Worm (Caenorhabditis elegans) whole organism, midembryonic: Measurements from ENCODE around the gene F21D9.11.

Experiments used
- T22C8.4 ChIP-seq: fragments of 200-800 bp; sonication (Bioruptor generic); IDR thresholded peaks from 2 replicates; pipeline ENCODE4 v1.3.6; 2022; ENCODE audit warnings: missing genetic modification characterization, missing compliant biosample characterization
- cog-1 ChIP-seq: sonication (generic microtip); optimal IDR thresholded peaks from 2 replicates; lab custom pipeline; 2016; ENCODE audit warnings: missing genetic modification characterization, missing compliant biosample characterization
- flt-1 ChIP-seq: fragments of 200-800 bp; sonication (Bioruptor generic); IDR thresholded peaks from 2 replicates; pipeline ENCODE4 v1.3.6; 2022; ENCODE audit warnings: missing genetic modification characterization, missing compliant biosample characterization
- klf-2 ChIP-seq: fragments of 200-800 bp; sonication (Bioruptor generic); conservative IDR thresholded peaks from 2 replicates; pipeline ENCODE4 v1.3.6; 2022; ENCODE audit warnings: missing genetic modification reagents, missing genetic modification characterization, missing compliant biosample characterization
- med-1 ChIP-seq: sonication (generic microtip); optimal IDR thresholded peaks from 2 replicates; lab custom pipeline; 2017; ENCODE audit warnings: missing genetic modification characterization, mild to moderate bottlenecking, missing compliant biosample characterization, antibody characterized with exemption, missing genetic modification reagents; ENCODE audit not compliant: insufficient read depth
- ref-1 ChIP-seq: fragments of 200-800 bp; sonication (Bioruptor generic); conservative IDR thresholded peaks from 2 replicates; pipeline ENCODE4 v1.3.6; 2022; ENCODE audit warnings: missing genetic modification reagents, missing genetic modification characterization, missing compliant biosample characterization
- tab-1 ChIP-seq: fragments of 200-800 bp; sonication (Bioruptor generic); IDR thresholded peaks from 2 replicates; pipeline ENCODE4 v1.3.6; 2022; ENCODE audit warnings: missing genetic modification characterization, missing compliant biosample characterization
- ztf-23 ChIP-seq: fragments of 200-800 bp; sonication (Bioruptor generic); IDR thresholded peaks from 2 replicates; pipeline ENCODE4 v1.3.6; 2022; ENCODE audit warnings: missing genetic modification reagents, missing genetic modification characterization, missing compliant biosample characterization
- ztf-29 ChIP-seq: fragments of 200-800 bp; sonication (Bioruptor generic); IDR thresholded peaks from 2 replicates; pipeline ENCODE4 v1.3.6; 2022; ENCODE audit warnings: missing genetic modification reagents, missing genetic modification characterization, missing compliant biosample characterization

Gene F21D9.11

DNA sequence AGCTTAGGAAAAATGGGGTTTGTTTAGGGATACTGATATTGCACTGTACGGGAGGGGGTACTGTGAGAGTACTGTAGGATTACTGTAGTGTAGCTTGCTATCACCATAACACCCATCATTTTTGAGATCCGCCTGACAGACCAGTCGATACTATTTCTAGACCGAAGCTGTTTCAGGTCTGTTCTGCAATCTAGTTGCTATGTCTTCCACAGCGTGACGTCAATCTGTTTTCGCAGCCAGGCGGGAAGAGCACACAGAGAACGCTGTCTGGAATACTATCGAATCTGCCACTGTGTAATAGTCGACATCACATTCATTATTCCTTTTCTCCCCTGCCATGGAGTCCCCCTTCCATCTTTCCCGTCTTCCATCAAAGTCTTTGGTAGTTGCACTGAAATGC lies at the start of gene F21D9.11:
F21D9.11 (plus strand) TSS at position 301 of the 400 bp plus-strand sequence.
- TF ChIP-seq ztf-29 (GFP tag; lab: Robert Waterston, UW) (no peak), tab-1 (no peak), T22C8.4 (GFP tag; lab: Robert Waterston, UW) (no peak), cog-1 (no peak), flt-1 (GFP tag; lab: Robert Waterston, UW) (no peak), med-1 (GFP tag; lab: Kevin White, UChicago) (no peak), ztf-23 (GFP tag; lab: Robert Waterston, UW) (no peak), ref-1 (GFP tag; lab: Robert Waterston, UW) (no peak), klf-2 (GFP tag; lab: Robert Waterston, UW) (no peak)

DNA sequence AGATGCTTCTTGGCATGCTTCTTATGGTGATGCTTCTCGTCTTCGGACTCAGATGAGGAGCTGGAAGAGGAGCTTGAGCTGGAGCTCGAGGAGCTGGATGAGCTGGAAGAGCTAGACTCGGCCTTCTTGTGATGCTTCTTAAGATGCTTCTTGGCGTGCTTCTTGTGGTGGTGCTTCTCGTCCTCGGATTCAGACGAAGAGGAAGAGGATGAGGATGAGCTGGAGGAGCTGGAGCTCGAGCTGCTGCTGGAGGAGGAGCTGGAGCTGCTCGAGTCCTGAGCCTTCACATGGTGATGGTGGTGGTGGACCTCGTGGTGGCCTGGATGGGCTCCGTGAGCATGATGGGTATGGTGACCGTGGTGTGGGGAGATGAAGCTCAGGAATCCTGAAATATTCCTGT lies 49.1 kb upstream of the F21D9.11 start:
- TF ChIP-seq ztf-23 (GFP tag; lab: Robert Waterston, UW): no peak
- no peak for TF ChIP-seq cog-1
- TF ChIP-seq T22C8.4 (GFP tag; lab: Robert Waterston, UW): no peak
- no peak for TF ChIP-seq flt-1 (GFP tag; lab: Robert Waterston, UW)
- no peak for TF ChIP-seq ztf-29 (GFP tag; lab: Robert Waterston, UW)
- TF ChIP-seq med-1 (GFP tag; lab: Kevin White, UChicago): no peak
- no peak for TF ChIP-seq tab-1
- no peak for TF ChIP-seq klf-2 (GFP tag; lab: Robert Waterston, UW)
- TF ChIP-seq ref-1 (GFP tag; lab: Robert Waterston, UW): no peak

DNA sequence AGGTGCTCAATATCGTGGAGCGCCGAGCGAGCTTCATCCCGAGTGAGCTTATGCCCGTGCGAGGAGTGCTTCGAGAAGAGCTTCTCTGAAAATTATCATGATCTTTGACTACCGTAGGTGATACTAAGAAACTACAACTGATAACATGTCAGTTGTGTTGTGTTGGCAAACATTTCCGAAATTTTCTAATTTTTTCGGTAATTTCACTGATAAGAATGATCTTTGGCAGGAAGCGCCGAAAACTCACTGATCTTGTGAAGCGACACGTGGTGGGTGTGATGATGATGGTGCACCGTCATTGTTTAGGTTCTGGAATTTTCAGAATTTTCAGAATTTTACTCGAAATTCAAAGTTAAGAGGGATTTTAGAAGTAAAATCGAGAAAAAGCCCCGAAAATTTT lies 48.6 kb upstream of the F21D9.11 start, which contains the start of gene Y39B6A.1:
Y39B6A.1 (minus strand) TSS at position 309 of the 400 bp plus-strand sequence.
- TF ChIP-seq ref-1 (GFP tag; lab: Robert Waterston, UW) (no peak), flt-1 (GFP tag; lab: Robert Waterston, UW) (no peak), med-1 (GFP tag; lab: Kevin White, UChicago) (no peak), tab-1 (no peak), T22C8.4 (GFP tag; lab: Robert Waterston, UW) (no peak), cog-1 (no peak), klf-2 (GFP tag; lab: Robert Waterston, UW) (no peak), ztf-29 (GFP tag; lab: Robert Waterston, UW) (no peak)

DNA sequence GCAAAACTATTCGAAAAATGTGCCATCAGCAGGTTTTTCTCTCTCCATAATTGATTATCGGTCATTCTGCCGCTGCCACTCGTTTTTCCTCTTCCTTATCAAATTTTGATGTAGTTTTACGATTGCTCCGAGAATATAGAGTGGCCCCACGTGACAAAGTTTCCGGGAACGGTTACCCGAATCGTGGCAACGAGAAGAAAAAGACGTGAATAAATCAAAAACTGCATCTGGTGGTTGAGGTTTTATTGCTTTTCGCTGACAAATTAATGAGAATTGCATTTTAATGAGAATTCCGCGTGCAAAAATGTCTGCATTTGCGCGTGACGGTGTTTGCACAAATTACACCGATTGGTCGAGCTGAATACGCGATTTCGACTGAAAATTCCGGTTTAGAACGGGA lies 46.5 kb upstream of the F21D9.11 start:
- TF ChIP-seq flt-1 (GFP tag; lab: Robert Waterston, UW): no peak
- no peak for TF ChIP-seq cog-1
- TF ChIP-seq ztf-29 (GFP tag; lab: Robert Waterston, UW): no peak
- TF ChIP-seq tab-1: no peak
- no peak for TF ChIP-seq klf-2 (GFP tag; lab: Robert Waterston, UW)
- no peak for TF ChIP-seq ztf-23 (GFP tag; lab: Robert Waterston, UW)
- TF ChIP-seq T22C8.4 (GFP tag; lab: Robert Waterston, UW): no peak
- TF ChIP-seq ref-1 (GFP tag; lab: Robert Waterston, UW): no peak
- no peak for TF ChIP-seq med-1 (GFP tag; lab: Kevin White, UChicago)

DNA sequence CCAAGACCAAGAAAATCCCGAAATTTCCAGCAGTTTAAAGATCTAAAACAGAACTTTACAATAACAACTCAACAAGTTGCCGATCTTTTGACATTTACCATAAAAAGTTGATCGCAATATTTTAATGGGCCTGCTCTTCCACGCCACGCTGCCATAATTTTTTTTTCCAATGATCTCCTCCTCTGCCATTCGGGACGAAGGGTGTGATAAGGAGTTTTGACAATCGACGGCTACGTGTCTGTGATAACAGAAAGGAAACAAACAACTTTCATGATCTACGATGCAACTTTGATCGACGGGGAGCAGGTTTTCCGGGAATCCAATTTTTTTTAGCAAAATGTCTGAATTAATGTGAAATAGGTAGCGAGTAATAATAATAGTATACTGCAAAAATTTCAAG lies 45.0 kb upstream of the F21D9.11 start:
- TF ChIP-seq ztf-29 (GFP tag; lab: Robert Waterston, UW) (no peak), ztf-23 (GFP tag; lab: Robert Waterston, UW) (no peak), klf-2 (GFP tag; lab: Robert Waterston, UW) (no peak), T22C8.4 (GFP tag; lab: Robert Waterston, UW) (no peak), tab-1 (no peak), ref-1 (GFP tag; lab: Robert Waterston, UW) (no peak), flt-1 (GFP tag; lab: Robert Waterston, UW) (no peak), cog-1 (no peak), med-1 (GFP tag; lab: Kevin White, UChicago) (no peak)

DNA sequence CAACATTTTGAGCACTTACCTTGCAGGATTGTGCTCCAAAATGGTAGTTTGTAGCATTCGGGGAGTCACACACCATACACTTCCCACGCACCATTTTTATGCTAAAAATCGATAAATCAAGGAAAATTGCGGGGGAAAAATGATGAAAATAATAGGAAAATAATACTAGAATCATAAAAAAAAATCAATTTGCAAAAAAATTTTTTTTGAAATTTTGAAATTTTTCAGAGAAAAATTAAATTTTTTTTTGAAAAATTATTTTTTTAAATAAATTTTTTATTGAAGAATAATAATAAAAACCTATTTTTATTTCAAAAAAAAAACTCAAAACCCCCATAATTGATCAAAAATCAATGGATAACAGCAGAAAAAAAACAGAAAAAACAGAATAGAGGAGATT lies 40.1 kb upstream of the F21D9.11 start, which contains the start of gene nhr-79:
nhr-79 (minus strand) TSS at position 101 of the 400 bp plus-strand sequence.
- TF ChIP-seq ztf-29 (GFP tag; lab: Robert Waterston, UW) (no peak), ref-1 (GFP tag; lab: Robert Waterston, UW) (no peak), med-1 (GFP tag; lab: Kevin White, UChicago) (no peak), flt-1 (GFP tag; lab: Robert Waterston, UW) (no peak), ztf-23 (GFP tag; lab: Robert Waterston, UW) (no peak), cog-1 (no peak), T22C8.4 (GFP tag; lab: Robert Waterston, UW) (no peak), tab-1 (no peak), klf-2 (GFP tag; lab: Robert Waterston, UW) (no peak)

DNA sequence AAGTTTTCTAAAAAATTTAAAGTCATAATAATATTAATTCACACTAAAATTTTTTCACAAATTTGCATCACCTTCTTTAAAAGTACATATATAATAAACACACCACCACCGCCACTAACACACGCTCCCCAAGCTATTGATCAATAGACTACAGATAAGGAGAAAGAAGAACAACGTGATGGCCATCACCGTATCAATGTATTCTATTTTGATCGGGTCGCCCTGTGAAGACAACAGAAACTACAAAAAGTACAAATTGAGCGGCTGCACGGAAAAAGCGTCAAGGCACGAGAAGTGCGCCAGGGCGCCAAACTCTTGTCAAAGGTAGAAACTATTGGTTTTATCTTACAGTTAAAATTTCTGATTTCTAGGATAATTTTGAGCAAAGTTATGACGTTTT lies 39.6 kb upstream of the F21D9.11 start:
- no peak for TF ChIP-seq ref-1 (GFP tag; lab: Robert Waterston, UW)
- no peak for TF ChIP-seq tab-1
- TF ChIP-seq flt-1 (GFP tag; lab: Robert Waterston, UW): no peak

DNA sequence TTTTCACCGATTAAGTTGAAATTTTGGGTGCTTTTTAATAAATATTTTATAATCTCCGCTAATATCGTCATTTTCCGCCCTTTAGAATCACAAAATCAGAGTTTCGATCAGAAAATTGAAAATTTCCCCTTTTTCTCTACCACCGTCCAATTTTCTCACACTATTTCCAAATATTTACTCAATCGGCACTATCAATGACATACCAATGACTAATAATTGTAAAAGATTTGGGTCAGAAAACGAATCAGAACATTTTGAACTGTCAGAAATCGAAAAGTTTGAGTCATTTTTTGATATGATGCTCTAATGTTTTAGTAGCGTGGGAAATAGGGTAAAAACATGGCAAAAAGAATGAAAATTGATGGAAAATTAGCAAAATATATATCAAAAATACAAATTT lies 34.8 kb upstream of the F21D9.11 start, which contains the start of gene srr-2:
srr-2 (minus strand) TSS at position 73 of the 400 bp plus-strand sequence.
- TF ChIP-seq T22C8.4 (GFP tag; lab: Robert Waterston, UW) (no peak), cog-1 (no peak)

DNA sequence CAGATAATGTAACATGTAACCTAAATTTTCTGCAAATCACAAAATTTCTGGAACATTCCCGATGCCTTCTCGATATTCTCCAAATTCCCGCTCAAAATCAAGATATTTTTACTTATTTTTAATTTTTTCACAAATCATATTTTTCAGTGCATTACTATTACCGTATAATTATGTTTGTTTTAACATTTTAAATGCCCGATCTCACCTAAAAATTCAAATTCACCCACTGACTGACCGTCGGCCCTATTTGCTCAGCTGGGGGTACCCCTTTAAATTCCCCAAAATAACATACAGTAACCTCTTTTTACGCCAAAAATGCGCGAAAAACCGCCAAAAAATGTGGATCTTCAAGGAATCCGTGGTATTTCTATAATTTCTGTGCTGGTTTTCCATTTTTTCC lies 34.3 kb upstream of the F21D9.11 start, which contains the start of gene oac-49:
oac-49 (plus strand) TSS at position 301 of the 400 bp plus-strand sequence.
- no peak for TF ChIP-seq cog-1
- TF ChIP-seq med-1 (GFP tag; lab: Kevin White, UChicago): no peak
- no peak for TF ChIP-seq ztf-23 (GFP tag; lab: Robert Waterston, UW)
- TF ChIP-seq ztf-29 (GFP tag; lab: Robert Waterston, UW): no peak
- no peak for TF ChIP-seq T22C8.4 (GFP tag; lab: Robert Waterston, UW)
- no peak for TF ChIP-seq klf-2 (GFP tag; lab: Robert Waterston, UW)
- no peak for TF ChIP-seq tab-1
- TF ChIP-seq flt-1 (GFP tag; lab: Robert Waterston, UW): no peak

DNA sequence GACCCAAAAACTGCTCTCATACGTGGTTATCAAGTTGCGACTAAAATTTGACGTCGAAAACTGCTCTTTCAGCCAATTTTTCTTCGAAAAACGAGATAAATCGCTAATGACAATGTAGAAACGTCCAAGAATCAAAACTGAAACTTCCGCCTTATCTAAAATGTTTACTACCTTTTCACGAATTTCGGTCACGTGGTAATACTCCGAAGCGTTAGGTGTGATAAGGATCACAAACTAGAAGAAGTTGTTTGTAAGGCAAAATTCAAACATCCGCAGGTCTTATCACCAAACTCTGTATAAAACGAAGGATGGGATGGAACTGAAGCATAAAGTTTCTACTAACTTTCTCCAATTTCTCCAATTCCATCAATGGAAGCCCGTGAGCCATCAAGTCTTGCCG lies 21.5 kb upstream of the F21D9.11 start, which contains the start of gene sqst-3:
sqst-3 (plus strand) TSS at position 370 of the 400 bp plus-strand sequence.
- TF ChIP-seq klf-2 (GFP tag; lab: Robert Waterston, UW) (no peak), ref-1 (GFP tag; lab: Robert Waterston, UW) (no peak), flt-1 (GFP tag; lab: Robert Waterston, UW) (no peak), ztf-23 (GFP tag; lab: Robert Waterston, UW) (no peak), T22C8.4 (GFP tag; lab: Robert Waterston, UW) (no peak), med-1 (GFP tag; lab: Kevin White, UChicago) (no peak), tab-1 (no peak), cog-1 (no peak), ztf-29 (GFP tag; lab: Robert Waterston, UW) (no peak)
